Worm (Caenorhabditis elegans): ENCODE results near the gene str-264.

The str-264 gene

DNA sequence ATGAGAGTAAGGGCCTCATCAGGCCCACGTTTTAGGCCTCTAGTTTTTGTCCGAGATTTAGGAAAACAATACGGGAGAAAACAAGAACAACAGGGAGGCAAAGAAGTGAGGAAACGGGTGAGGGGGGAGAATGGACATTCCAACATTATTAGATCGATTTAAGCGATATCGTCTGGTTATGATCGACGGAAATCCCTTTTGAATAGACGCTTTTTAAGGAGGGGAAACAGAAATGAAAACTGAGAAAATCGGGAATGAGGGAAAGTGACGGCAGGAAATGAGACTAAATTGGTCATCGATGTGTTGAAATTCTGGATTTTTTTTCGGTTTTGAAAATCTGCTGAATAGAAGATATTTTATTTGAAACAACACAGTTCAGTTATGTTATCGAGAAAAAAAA, 28.0 kb downstream of the str-264 start, which contains the start of gene rocf-1:
Gene rocf-1 (minus strand): TSS at position 101 of the 400 bp plus-strand sequence.
- TF ChIP-seq unc-62 (GFP tag; optimal IDR thresholded peaks at IDR 0.05), result no peak

DNA sequence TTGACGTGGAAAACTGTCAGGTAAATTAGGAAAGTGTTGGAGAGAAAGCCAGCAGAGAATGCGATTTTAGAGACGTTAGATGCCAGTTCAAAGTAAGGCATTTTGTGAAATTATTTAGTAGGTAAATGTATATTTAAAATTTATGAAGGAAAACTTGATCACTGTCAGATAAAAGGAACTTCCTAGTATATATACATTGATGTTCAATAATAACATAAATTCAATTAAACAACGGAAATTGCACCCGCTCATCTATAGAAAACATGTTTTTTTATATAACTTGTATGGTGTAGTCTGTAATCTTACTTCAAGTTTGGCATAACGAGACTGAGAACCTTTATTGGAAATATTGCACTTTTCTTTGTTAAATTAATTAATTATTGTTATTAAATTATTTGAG, 33.3 kb downstream of the str-264 start, which contains the start of gene str-71:
Gene str-71 (minus strand): TSS at position 101 of the 400 bp plus-strand sequence.
- no peak for TF ChIP-seq unc-62 (GFP tag; optimal IDR thresholded peaks at IDR 0.05)

DNA sequence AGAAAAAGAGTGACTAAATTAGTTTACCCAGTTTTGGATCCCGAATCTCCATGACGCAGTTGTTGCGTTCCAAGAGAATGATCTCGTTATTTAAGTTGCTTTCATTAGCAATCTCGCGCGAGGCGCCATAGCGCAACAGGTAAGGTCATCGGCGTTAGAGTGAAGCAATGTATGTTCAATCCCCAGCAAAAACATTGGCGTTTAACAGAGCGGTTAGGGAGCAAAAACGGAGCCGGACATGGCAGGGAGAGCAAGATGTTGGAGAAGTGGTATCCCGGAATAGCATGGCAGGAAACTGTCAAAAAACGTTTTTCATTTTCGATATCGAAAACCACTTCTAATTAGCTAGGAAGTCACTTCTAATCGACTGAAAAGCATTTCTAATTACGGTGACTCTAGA, 38.1 kb downstream of the str-264 start:
- TF ChIP-seq unc-62 (GFP tag; optimal IDR thresholded peaks at IDR 0.05), result no peak

DNA sequence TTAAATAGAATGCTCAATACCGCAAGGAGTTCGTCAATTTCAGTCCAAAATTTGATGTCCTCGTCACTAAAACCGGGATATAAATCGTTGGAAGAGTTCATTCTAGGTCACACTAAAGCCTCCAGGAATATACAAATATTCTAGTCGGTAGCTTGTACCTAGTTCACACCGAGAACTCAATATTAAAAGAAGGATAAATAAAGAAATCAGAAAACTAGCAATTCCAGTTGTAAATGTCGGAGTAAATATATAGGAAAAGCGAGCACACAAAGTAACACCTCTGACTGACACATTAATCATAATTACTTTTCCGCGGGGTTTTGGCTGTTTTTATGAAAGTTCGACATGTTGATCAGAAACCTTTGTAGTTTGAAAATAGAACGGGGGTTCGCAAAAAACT, 41.0 kb downstream of the str-264 start, which contains the start of gene srw-33:
Gene srw-33 (minus strand): TSS at position 101 of the 400 bp plus-strand sequence.
- no peak for TF ChIP-seq unc-62 (GFP tag; optimal IDR thresholded peaks at IDR 0.05)

DNA sequence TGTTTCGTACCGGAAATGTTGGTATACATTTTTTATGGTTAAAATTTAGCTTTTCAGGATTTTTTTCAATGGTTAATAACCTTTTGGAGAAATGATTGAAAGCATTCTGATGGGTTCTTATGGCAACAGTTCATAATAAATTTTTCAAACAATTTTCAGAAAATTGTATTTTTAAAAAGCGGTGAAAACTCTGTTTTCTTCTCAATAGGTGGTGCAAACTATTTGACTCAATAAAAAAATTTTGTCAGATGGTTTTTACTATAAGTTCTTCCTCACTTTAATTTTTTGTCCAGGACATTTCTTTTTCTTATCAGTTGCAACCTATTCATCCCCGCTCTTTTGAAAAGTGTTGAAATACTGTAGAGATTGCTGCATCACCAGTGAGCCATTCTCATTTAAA, 43.6 kb downstream of the str-264 start, which contains the start of gene T26H5.14:
Gene T26H5.14 (plus strand): TSS at position 301 of the 400 bp plus-strand sequence.
- TF ChIP-seq unc-62 (GFP tag; optimal IDR thresholded peaks at IDR 0.05), result no peak

DNA sequence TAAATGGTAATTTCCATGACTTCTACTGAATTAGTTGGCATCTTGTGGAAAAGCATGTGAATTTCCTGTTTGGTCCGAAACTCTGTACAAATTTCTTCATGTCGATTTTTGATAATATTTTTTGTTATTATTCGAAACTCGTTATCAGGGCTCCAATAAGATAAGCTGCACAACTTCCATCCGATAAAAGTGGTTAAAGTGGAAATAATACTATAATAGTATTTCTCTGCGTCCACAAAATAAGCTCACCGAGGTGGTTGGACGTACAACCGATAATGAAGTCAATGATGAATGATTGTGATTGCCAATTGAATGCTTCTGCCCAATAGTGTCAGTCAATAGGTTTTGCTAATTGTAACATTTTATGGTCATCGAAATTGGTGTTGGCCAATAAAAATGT, 44.0 kb downstream of the str-264 start, which contains the start of gene T26H5.4:
Gene T26H5.4 (minus strand): TSS at position 294 of the 400 bp plus-strand sequence.
- no peak for TF ChIP-seq unc-62 (GFP tag; optimal IDR thresholded peaks at IDR 0.05)

DNA sequence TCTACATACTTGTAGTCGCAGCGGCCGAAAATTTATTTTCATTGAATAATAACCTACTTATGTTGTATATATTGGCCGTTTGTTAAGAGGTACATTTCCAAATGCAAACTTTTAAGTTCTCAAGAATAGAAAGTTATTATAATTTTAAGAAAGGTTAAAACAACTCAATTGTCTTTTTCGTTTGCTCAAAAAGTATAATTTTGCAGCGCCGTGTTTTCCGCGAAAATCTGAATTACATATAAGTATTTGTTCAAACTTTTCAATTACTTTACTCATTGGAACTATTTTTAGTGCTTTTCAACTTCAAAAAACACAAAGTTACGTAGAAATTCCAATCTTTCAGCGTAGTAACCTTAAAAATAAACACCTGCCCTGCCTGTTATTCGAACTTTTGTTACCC, 47.0 kb downstream of the str-264 start, which contains the start of gene srh-239:
Gene srh-239 (plus strand): TSS at position 301 of the 400 bp plus-strand sequence.
- no peak for TF ChIP-seq unc-62 (GFP tag; optimal IDR thresholded peaks at IDR 0.05)

DNA sequence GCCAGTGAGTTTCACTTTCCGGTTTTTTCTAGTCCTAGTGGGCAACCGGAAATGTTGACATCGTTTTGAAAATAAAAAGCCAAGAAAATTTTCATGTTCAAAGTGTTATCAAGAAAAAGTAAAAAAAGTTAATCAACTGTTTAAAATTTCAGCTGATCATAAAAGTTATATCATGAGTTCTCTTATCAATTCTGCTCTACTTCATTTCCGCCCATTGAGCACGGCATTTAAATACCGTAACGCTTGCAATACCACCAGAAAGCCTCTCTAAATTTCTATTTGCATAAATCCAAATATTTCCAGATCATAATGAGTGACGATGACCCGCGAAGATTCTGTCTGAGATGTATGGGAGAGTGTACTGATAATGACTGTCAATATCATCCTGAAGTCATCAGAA, 47.8 kb downstream of the str-264 start, which contains the start of gene T26H5.9:
Gene T26H5.9 (plus strand): TSS at position 302 of the 400 bp plus-strand sequence.
- TF ChIP-seq unc-62 (GFP tag; optimal IDR thresholded peaks at IDR 0.05), result no peak

DNA sequence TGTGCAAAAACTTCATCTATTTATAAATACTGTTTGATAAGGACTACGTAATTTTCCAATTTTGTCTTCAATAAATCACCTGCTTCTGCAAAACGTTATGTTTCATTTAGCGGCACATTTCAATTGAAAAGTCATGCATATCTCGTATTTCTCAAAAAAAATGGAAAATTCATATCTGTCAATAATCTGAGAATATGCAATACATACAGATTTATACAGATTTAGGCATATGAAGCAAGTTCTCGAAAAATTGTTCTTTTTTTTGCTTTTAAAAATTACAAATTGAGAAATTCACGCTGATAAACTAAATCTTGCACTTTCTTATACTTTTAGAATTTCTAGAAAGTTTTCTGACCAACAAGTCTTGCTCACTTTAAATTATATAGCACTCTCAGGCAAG, 48.2 kb downstream of the str-264 start, which contains the start of gene T26H5.11:
Gene T26H5.11 (minus strand): TSS at position 101 of the 400 bp plus-strand sequence.
- no peak for TF ChIP-seq unc-62 (GFP tag; optimal IDR thresholded peaks at IDR 0.05)

DNA sequence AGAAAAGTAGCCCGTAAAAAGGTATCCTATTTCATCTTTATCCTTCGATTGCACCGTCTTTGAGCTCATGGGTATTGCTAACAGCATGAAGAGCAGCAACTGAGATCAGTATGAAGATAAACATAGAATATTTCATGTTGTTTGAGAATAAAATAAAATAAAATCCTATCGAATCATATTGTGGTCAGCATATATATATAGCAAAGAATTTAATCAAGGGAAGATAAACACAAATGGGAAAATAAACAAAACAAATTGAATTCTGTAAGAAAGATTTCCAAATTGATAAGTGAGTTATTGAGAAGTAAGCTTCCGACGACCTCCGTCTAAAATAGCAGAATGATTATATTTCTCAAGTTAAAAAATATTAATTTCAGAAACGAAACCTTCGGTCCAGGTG, 48.7 kb downstream of the str-264 start, which contains the start of gene T26H5.10:
Gene T26H5.10 (minus strand): TSS at position 101 of the 400 bp plus-strand sequence.
- TF ChIP-seq unc-62 (GFP tag; optimal IDR thresholded peaks at IDR 0.05), result no peak

DNA sequence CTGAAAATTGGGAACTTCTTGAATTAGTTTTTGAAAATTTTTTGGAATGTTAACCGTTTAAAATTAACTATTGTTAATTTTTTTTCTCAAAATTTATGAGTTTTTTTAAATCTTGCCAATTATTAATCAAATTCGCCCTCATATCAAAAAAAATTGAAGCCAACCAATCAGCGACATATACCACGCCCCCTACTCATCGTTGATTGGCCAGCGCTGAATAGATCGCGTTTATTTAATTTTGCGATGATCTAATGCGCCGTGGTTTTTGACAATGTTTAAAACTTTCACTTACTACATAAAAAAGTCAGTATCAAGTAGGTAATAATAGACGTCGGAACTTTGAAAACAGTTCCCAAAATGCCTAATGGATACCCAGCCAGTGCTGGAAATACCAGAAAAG, 50.0 kb downstream of the str-264 start:
- no peak for TF ChIP-seq unc-62 (GFP tag; optimal IDR thresholded peaks at IDR 0.05)

Measured in whole organism, dauer.